Worm (Caenorhabditis elegans) whole organism, L4 larva: ENCODE data around the gene nfx-1.

Experiments used
- aha-1 ChIP-seq: fragments of 150-350 bp; peaks from one replicate; lab custom pipeline; 2014; ENCODE audit warnings: missing biosample characterization, missing genetic modification characterization
- attf-4 ChIP-seq: sonication (generic microtip); optimal IDR thresholded peaks from 3 replicates; lab custom pipeline; 2017; ENCODE audit warnings: missing biosample characterization, missing genetic modification characterization
- daf-8 ChIP-seq: fragments of 200-800 bp; sonication (Bioruptor generic); IDR thresholded peaks from 2 replicates; pipeline ENCODE4 v1.3.6; 2022; ENCODE audit warnings: missing genetic modification characterization, missing compliant biosample characterization
- lin-15B ChIP-seq: fragments of 150-350 bp; sonication (generic microtip); optimal IDR thresholded peaks from 3 replicates; lab custom pipeline; 2014; ENCODE audit warnings: missing biosample characterization, missing genetic modification characterization

DNA sequence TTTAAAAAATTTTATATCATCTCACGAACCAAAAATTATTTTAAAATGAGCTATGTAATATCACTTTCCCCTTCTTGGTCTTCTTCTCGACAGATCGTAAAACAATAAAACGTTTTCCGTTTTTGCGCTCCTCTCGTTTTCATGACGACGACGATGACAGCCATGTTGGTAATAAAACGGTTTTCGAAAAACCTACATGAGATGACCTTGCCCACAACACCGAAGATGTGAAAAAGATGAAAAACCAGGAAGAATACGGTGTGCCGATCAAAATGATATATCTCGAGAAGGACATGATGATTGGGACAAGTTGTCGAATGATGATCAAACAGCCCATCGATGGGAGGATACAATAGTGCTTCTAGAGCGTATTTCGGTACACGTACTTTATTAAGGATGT is 16.5 kb upstream of the nfx-1 start:
- no peak for TF ChIP-seq lin-15B (tag; lab: Kevin White, UChicago)
- no peak for TF ChIP-seq daf-8 (GFP tag; lab: Robert Waterston, UW)
- TF ChIP-seq aha-1 (tag; lab: Kevin White, UChicago): no peak
- TF ChIP-seq attf-4 (tag; lab: Kevin White, UChicago): no peak
